Worm (Caenorhabditis elegans) whole organism, L2 larva: ENCODE results near the gene clec-260.

ENCODE experiments used
- R02D3.7 ChIP-seq: fragments of 150-350 bp; optimal IDR thresholded peaks from 2 replicates; lab custom pipeline; 2014; ENCODE audit warnings: missing biosample characterization, missing genetic modification characterization
- ZK546.5 ChIP-seq: sonication (generic microtip); optimal IDR thresholded peaks from 2 replicates; lab custom pipeline; 2017; ENCODE audit warnings: missing biosample characterization, missing genetic modification characterization
- aly-2 ChIP-seq: fragments of 150-350 bp; optimal IDR thresholded peaks from 2 replicates; lab custom pipeline; 2014; ENCODE audit warnings: missing biosample characterization, missing genetic modification characterization
- ceh-82 ChIP-seq: fragments of 150-350 bp; optimal IDR thresholded peaks from 2 replicates; lab custom pipeline; 2014; ENCODE audit warnings: missing biosample characterization, missing genetic modification characterization
- egl-27 ChIP-seq: sonication (generic microtip); optimal IDR thresholded peaks from 3 replicates; lab custom pipeline; 2017; ENCODE audit warnings: missing biosample characterization, missing genetic modification reagents, missing genetic modification characterization
- lin-13 ChIP-seq: fragments of 150-350 bp; optimal IDR thresholded peaks from 2 replicates; lab custom pipeline; 2014; ENCODE audit warnings: missing biosample characterization, missing genetic modification reagents, missing genetic modification characterization
- lin-39 ChIP-seq: fragments of 150-350 bp; optimal IDR thresholded peaks from 2 replicates; lab custom pipeline; 2014; ENCODE audit warnings: missing biosample characterization, missing genetic modification reagents, missing genetic modification characterization
- mab-5 ChIP-seq: fragments of 150-350 bp; optimal IDR thresholded peaks from 2 replicates; lab custom pipeline; 2014; ENCODE audit warnings: missing biosample characterization, missing genetic modification characterization
- snpc-4 ChIP-seq: fragments of 150-350 bp; optimal IDR thresholded peaks from 2 replicates; lab custom pipeline; 2014; ENCODE audit warnings: missing biosample characterization, missing genetic modification characterization
- unc-55 ChIP-seq: fragments of 150-350 bp; sonication (generic microtip); optimal IDR thresholded peaks from 3 replicates; lab custom pipeline; 2014; ENCODE audit warnings: missing biosample characterization, missing genetic modification reagents, missing genetic modification characterization
- zag-1 ChIP-seq: fragments of 150-350 bp; optimal IDR thresholded peaks from 2 replicates; lab custom pipeline; 2014; ENCODE audit warnings: missing biosample characterization, missing genetic modification characterization

DNA sequence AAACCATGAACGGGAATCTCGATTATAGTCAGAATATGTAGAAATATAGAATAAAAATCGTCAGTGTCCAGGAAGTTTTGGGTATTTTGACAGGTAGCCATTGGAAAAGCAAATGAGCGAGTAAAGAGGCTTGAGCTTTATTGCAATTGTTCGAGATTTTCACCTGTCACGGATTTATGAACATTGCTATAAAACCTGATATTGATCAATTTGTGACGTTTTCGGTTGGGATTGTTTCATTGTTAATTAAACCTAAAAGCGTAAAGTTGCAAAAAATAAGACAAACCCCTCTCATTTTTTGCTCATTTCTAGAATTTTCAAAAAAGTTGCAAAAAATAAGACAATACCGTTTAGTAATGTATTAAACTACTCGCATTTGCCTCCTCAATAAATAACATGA is 7.9 kb downstream of the clec-260 start, which contains the start of gene srh-183:
- TF ChIP-seq ceh-82: no peak
- no peak for TF ChIP-seq lin-13 (GFP tag; lab: Kevin White, UChicago)
- no peak for TF ChIP-seq egl-27 (tag; lab: Kevin White, UChicago)
- TF ChIP-seq snpc-4 (tag; lab: Kevin White, UChicago): no peak
- no peak for TF ChIP-seq unc-55 (GFP tag; lab: Kevin White, UChicago)
- TF ChIP-seq zag-1 (tag; lab: Kevin White, UChicago): no peak
- no peak for TF ChIP-seq ZK546.5 (tag; lab: Kevin White, UChicago)
- TF ChIP-seq aly-2: no peak
- no peak for TF ChIP-seq mab-5 (tag; lab: Kevin White, UChicago)
- no peak for TF ChIP-seq lin-39 (tag; lab: Kevin White, UChicago)
- TF ChIP-seq R02D3.7: no peak
